Fruit fly (Drosophila melanogaster): Measurements from ENCODE around the gene spz3.
A peak's percentile ranks its signal among the peaks of the same experiment; 100 is the strongest.

DNA sequence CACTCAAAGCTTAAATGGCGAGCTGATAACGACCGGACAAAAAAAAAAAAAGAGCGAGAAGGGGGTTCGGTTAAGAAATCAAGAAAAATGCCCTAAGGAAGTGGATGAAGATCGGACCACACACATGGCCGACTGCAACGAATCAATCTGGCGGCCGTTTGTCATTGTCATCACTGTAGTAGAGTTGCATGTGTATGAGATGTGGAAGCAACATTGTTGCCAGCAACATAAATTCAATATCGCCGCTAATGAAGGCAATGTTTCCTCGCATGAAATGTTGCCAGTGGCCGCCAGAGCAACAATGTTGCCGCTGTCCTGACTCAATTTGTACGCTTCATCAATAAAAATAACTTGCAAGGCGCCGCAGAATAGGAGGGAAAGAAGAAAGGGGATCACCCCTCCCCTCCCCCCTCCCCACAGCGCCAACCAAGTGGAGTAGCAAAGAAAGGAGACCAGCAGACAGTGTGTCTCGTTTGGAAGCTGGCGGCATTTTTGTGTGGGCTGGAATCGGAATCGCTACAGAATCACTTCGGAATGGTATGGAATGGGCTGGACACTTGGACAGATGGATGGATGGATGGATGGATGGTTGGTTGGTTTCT lies 35.7 kb upstream of the spz3 start:
- TF ChIP-seq fd96Ca (GFP tag; IDR thresholded peaks at IDR 0.05) (no peak), CG32121 (GFP tag; IDR thresholded peaks at IDR 0.05) (no peak), CG13204 (GFP tag; optimal IDR thresholded peaks at IDR 0.05) (peak; percentile 52), Pif1B (GFP tag; optimal IDR thresholded peaks at IDR 0.05) (no peak), Ets98B (GFP tag; IDR thresholded peaks at IDR 0.05) (no peak), CG34367 (tag; optimal IDR thresholded peaks at IDR 0.05) (no peak), CG15710 (tag; optimal IDR thresholded peaks at IDR 0.05) (no peak), gl (tag; optimal IDR thresholded peaks at IDR 0.05) (no peak), CG17806 (tag; optimal IDR thresholded peaks at IDR 0.05) (no peak), CG8159 (tag; optimal IDR thresholded peaks at IDR 0.05) (no peak), EcR (GFP tag; optimal IDR thresholded peaks at IDR 0.05) (peak; percentile 51), CG14655 (GFP tag; optimal IDR thresholded peaks at IDR 0.05) (no peak), Snoo (tag; optimal IDR thresholded peaks at IDR 0.05) (peak; percentile 31), CG9948 (tag; optimal IDR thresholded peaks at IDR 0.05) (no peak)

All from whole organism, pupa.